Fruit fly (Drosophila melanogaster) whole organism, embryonic: ENCODE measurements around the gene CG1635.

Experiments
- BEAF-32 ChIP-seq: fragments of 200-800 bp; sonication (Bioruptor generic); optimal IDR thresholded peaks from 3 replicates; lab custom pipeline; 2017; ENCODE audit warnings: missing biosample characterization, missing genetic modification characterization, mild to moderate bottlenecking, moderate library complexity, missing genetic modification reagents
- CG10147 ChIP-seq: fragments of 200-800 bp; sonication (Bioruptor generic); optimal IDR thresholded peaks from 2 replicates; lab custom pipeline; 2019; ENCODE audit warnings: missing biosample characterization, mild to moderate bottlenecking, missing genetic modification characterization, moderate library complexity
- CG10366 ChIP-seq: fragments of 200-800 bp; sonication (Bioruptor generic); IDR thresholded peaks from 2 replicates; pipeline ENCODE4 v1.3.6; 2022; ENCODE audit warnings: missing biosample characterization, missing genetic modification characterization
- CG10431 ChIP-seq: fragments of 200-800 bp; sonication (Bioruptor generic); optimal IDR thresholded peaks from 3 replicates; lab custom pipeline; 2018; ENCODE audit warnings: missing biosample characterization, mild to moderate bottlenecking, missing genetic modification characterization
- CG11398 ChIP-seq: fragments of 200-800 bp; sonication (Bioruptor generic); optimal IDR thresholded peaks from 2 replicates; lab custom pipeline; 2016; ENCODE audit warnings: missing biosample characterization, missing genetic modification characterization
- CG15269 ChIP-seq: fragments of 200-800 bp; sonication (Bioruptor generic); optimal IDR thresholded peaks from 2 replicates; lab custom pipeline; 2018; ENCODE audit warnings: missing biosample characterization, mild to moderate bottlenecking, missing genetic modification characterization, moderate library complexity
- CG17385 ChIP-seq: fragments of 200-800 bp; sonication (Bioruptor generic); optimal IDR thresholded peaks from 3 replicates; lab custom pipeline; 2018; ENCODE audit warnings: missing biosample characterization, mild to moderate bottlenecking, missing genetic modification characterization
- CG18476 ChIP-seq: fragments of 200-800 bp; sonication (Bioruptor generic); optimal IDR thresholded peaks from 2 replicates; lab custom pipeline; 2016; ENCODE audit warnings: missing biosample characterization, mild to moderate bottlenecking, missing genetic modification characterization
- CG2202 ChIP-seq: fragments of 200-800 bp; sonication (Bioruptor generic); optimal IDR thresholded peaks from 2 replicates; lab custom pipeline; 2018; ENCODE audit warnings: missing biosample characterization, mild to moderate bottlenecking, missing genetic modification characterization
- CG31441 ChIP-seq: fragments of 200-800 bp; sonication (Bioruptor generic); IDR thresholded peaks from 2 replicates; pipeline ENCODE4 v1.3.6; 2022; ENCODE audit warnings: missing biosample characterization, missing genetic modification characterization
- CG3726 ChIP-seq: fragments of 200-800 bp; sonication (Bioruptor generic); IDR thresholded peaks from 3 replicates; pipeline ENCODE4, ENCODE4 v1.3.6; 2022; ENCODE audit warnings: missing biosample characterization, missing genetic modification characterization
- CG4730 ChIP-seq: fragments of 200-800 bp; sonication (Bioruptor generic); IDR thresholded peaks from 2 replicates; pipeline ENCODE4 v1.3.6; 2022; ENCODE audit warnings: missing biosample characterization, missing genetic modification characterization
- CG5180 ChIP-seq: fragments of 200-800 bp; sonication (Bioruptor generic); optimal IDR thresholded peaks from 3 replicates; lab custom pipeline; 2017; ENCODE audit warnings: missing biosample characterization, missing genetic modification characterization, mild to moderate bottlenecking, moderate library complexity, missing genetic modification reagents
- CG5953 ChIP-seq: fragments of 200-800 bp; sonication (Bioruptor generic); IDR thresholded peaks from 2 replicates; pipeline ENCODE4 v1.3.6; 2022; ENCODE audit warnings: missing biosample characterization, missing genetic modification characterization
- CG7745 ChIP-seq: fragments of 200-800 bp; sonication (Bioruptor generic); optimal IDR thresholded peaks from 2 replicates; lab custom pipeline; 2018; ENCODE audit warnings: missing biosample characterization, mild to moderate bottlenecking, missing genetic modification characterization, moderate library complexity
- CG7786 ChIP-seq: fragments of 200-800 bp; sonication (Bioruptor generic); optimal IDR thresholded peaks from 2 replicates; lab custom pipeline; 2016; ENCODE audit warnings: missing biosample characterization, missing genetic modification characterization
- CG9876 ChIP-seq: fragments of 200-800 bp; sonication (Bioruptor generic); optimal IDR thresholded peaks from 2 replicates; lab custom pipeline; 2016; ENCODE audit warnings: missing biosample characterization, missing genetic modification characterization
- CTCF ChIP-seq: fragments of 200-800 bp; sonication (Bioruptor generic); optimal IDR thresholded peaks from 2 replicates; lab custom pipeline; 2017; ENCODE audit warnings: missing biosample characterization, mild to moderate bottlenecking, missing genetic modification characterization, moderate library complexity
- D19A ChIP-seq: fragments of 200-800 bp; optimal IDR thresholded peaks from 3 replicates; lab custom pipeline; 2019; ENCODE audit warnings: missing biosample characterization, mild to moderate bottlenecking, missing genetic modification characterization, moderate library complexity
- Deaf1 ChIP-seq: fragments of 200-800 bp; optimal IDR thresholded peaks from 3 replicates; lab custom pipeline; 2019; ENCODE audit warnings: missing biosample characterization, mild to moderate bottlenecking, missing genetic modification characterization, moderate library complexity
- Dip2 ChIP-seq: fragments of 200-800 bp; sonication (Bioruptor generic); IDR thresholded peaks from 2 replicates; pipeline ENCODE4 v1.3.6; 2022; ENCODE audit warnings: missing biosample characterization, missing genetic modification characterization
- Dip3 ChIP-seq: fragments of 200-800 bp; sonication (Bioruptor generic); optimal IDR thresholded peaks from 3 replicates; lab custom pipeline; 2016; ENCODE audit warnings: missing biosample characterization, missing genetic modification characterization
- Doc2 ChIP-seq: fragments of 200-800 bp; sonication (Bioruptor generic); IDR thresholded peaks from 2 replicates; pipeline ENCODE4 v1.3.6; 2022; ENCODE audit warnings: missing biosample characterization, missing genetic modification characterization
- Drgx ChIP-seq: fragments of 200-800 bp; sonication (Bioruptor generic); IDR thresholded peaks from 2 replicates; pipeline ENCODE4 v1.3.6; 2022; ENCODE audit warnings: missing biosample characterization, missing genetic modification characterization
- Eip74EF ChIP-seq, 2 experiments: fragments of 200-800 bp in 1 of 2; fragments of >200 bp in 1 of 2; sonication (Bioruptor generic) in 1 of 2; optimal IDR thresholded peaks; 2 replicates each; lab custom pipeline; 2017 to 2019; ENCODE audit warnings: missing biosample characterization in 2 of 2, missing genetic modification characterization in 2 of 2, mild to moderate bottlenecking in 1 of 2, moderate library complexity in 1 of 2
- Ets97D ChIP-seq: fragments of 200-800 bp; sonication (Bioruptor generic); optimal IDR thresholded peaks from 3 replicates; lab custom pipeline; 2016; ENCODE audit warnings: missing biosample characterization, missing genetic modification characterization
- Fer3 ChIP-seq: fragments of 200-800 bp; sonication (Bioruptor generic); optimal IDR thresholded peaks from 2 replicates; lab custom pipeline; 2018; ENCODE audit warnings: missing biosample characterization, mild to moderate bottlenecking, missing genetic modification characterization, moderate library complexity
- HLH3B ChIP-seq: fragments of 200-800 bp; sonication (Bioruptor generic); IDR thresholded peaks from 2 replicates; pipeline ENCODE4 v1.3.6; 2022; ENCODE audit warnings: missing biosample characterization, missing genetic modification characterization
- Hr39 ChIP-seq: fragments of >200 bp; optimal IDR thresholded peaks from 2 replicates; lab custom pipeline; 2017
- Mad ChIP-seq: fragments of 200-800 bp; sonication (Bioruptor generic); optimal IDR thresholded peaks from 2 replicates; lab custom pipeline; 2016; ENCODE audit warnings: missing biosample characterization, missing genetic modification characterization
- NC2β ChIP-seq: fragments of 200-800 bp; sonication (Bioruptor generic); optimal IDR thresholded peaks from 2 replicates; lab custom pipeline; 2016; ENCODE audit warnings: missing biosample characterization, missing genetic modification characterization
- Nf-YC ChIP-seq: fragments of 200-800 bp; optimal IDR thresholded peaks from 3 replicates; lab custom pipeline; 2019; ENCODE audit warnings: missing biosample characterization, mild to moderate bottlenecking, missing genetic modification characterization, moderate library complexity
- abd-A ChIP-seq: fragments of 200-800 bp; sonication (Bioruptor generic); optimal IDR thresholded peaks from 3 replicates; lab custom pipeline; 2019; ENCODE audit warnings: missing biosample characterization, mild to moderate bottlenecking, missing genetic modification characterization, moderate library complexity
- ap ChIP-seq: fragments of 200-800 bp; sonication (Bioruptor generic); IDR thresholded peaks from 2 replicates; pipeline ENCODE4 v1.3.6; 2022; ENCODE audit warnings: missing biosample characterization, missing genetic modification characterization
- ara ChIP-seq: fragments of 200-800 bp; sonication (Bioruptor generic); IDR thresholded peaks from 2 replicates; pipeline ENCODE4 v1.3.6; 2022; ENCODE audit warnings: missing biosample characterization, missing genetic modification characterization
- btn ChIP-seq: fragments of 200-800 bp; sonication (Bioruptor generic); optimal IDR thresholded peaks from 2 replicates; lab custom pipeline; 2016; ENCODE audit warnings: missing biosample characterization, missing genetic modification characterization
- dimm ChIP-seq: fragments of 200-800 bp; sonication (Bioruptor generic); IDR thresholded peaks from 2 replicates; pipeline ENCODE4 v1.3.6; 2022; ENCODE audit warnings: missing biosample characterization, missing genetic modification characterization
- dmrt11E ChIP-seq: fragments of 200-800 bp; sonication (Bioruptor generic); optimal IDR thresholded peaks from 3 replicates; lab custom pipeline; 2018; ENCODE audit warnings: missing biosample characterization, mild to moderate bottlenecking, missing genetic modification characterization, moderate library complexity
- dmrt99B ChIP-seq: fragments of 200-800 bp; sonication (Bioruptor generic); optimal IDR thresholded peaks from 2 replicates; lab custom pipeline; 2018; ENCODE audit warnings: missing biosample characterization, mild to moderate bottlenecking, missing genetic modification characterization, moderate library complexity
- grau ChIP-seq: fragments of 200-800 bp; optimal IDR thresholded peaks from 3 replicates; lab custom pipeline; 2019; ENCODE audit warnings: missing biosample characterization, mild to moderate bottlenecking, missing genetic modification characterization, moderate library complexity
- gt ChIP-seq: fragments of 200-800 bp; sonication (Bioruptor generic); IDR thresholded peaks from 2 replicates; pipeline ENCODE4 v1.3.6; 2022; ENCODE audit warnings: missing biosample characterization, missing genetic modification characterization
- ham ChIP-seq: fragments of 200-800 bp; sonication (Bioruptor generic); IDR thresholded peaks from 2 replicates; pipeline ENCODE4 v1.3.6; 2022; ENCODE audit warnings: missing biosample characterization, missing genetic modification characterization
- her ChIP-seq: fragments of 200-800 bp; sonication (Bioruptor generic); optimal IDR thresholded peaks from 2 replicates; lab custom pipeline; 2016; ENCODE audit warnings: missing biosample characterization, missing genetic modification characterization
- lilli ChIP-seq: fragments of 200-800 bp; sonication (Bioruptor generic); optimal IDR thresholded peaks from 3 replicates; lab custom pipeline; 2016; ENCODE audit warnings: missing biosample characterization, missing genetic modification characterization
- lmd ChIP-seq: fragments of 200-800 bp; sonication (Bioruptor generic); IDR thresholded peaks from 2 replicates; pipeline ENCODE4 v1.3.6; 2022; ENCODE audit warnings: missing biosample characterization, missing genetic modification characterization
- mirr ChIP-seq: fragments of 200-800 bp; sonication (Bioruptor generic); optimal IDR thresholded peaks from 3 replicates; lab custom pipeline; 2018; ENCODE audit warnings: missing biosample characterization, mild to moderate bottlenecking, missing genetic modification characterization
- nau ChIP-seq: fragments of 200-800 bp; sonication (Bioruptor generic); optimal IDR thresholded peaks from 3 replicates; lab custom pipeline; 2017; ENCODE audit warnings: missing biosample characterization, mild to moderate bottlenecking, missing genetic modification characterization, missing genetic modification reagents
- nmo ChIP-seq: fragments of 200-800 bp; sonication (Bioruptor generic); optimal IDR thresholded peaks from 2 replicates; lab custom pipeline; 2018; ENCODE audit warnings: missing biosample characterization, mild to moderate bottlenecking, missing genetic modification characterization, moderate library complexity
- nom ChIP-seq: fragments of 200-800 bp; sonication (Bioruptor generic); optimal IDR thresholded peaks from 2 replicates; lab custom pipeline; 2017; ENCODE audit warnings: missing biosample characterization, missing genetic modification characterization, mild to moderate bottlenecking, moderate library complexity, missing genetic modification reagents
- repo ChIP-seq: fragments of 200-800 bp; sonication (Bioruptor generic); optimal IDR thresholded peaks from 2 replicates; lab custom pipeline; 2016; ENCODE audit warnings: missing biosample characterization, missing genetic modification characterization
- twi ChIP-seq: fragments of 200-800 bp; optimal IDR thresholded peaks from 2 replicates; lab custom pipeline; 2019; ENCODE audit warnings: missing biosample characterization, mild to moderate bottlenecking, missing genetic modification characterization, moderate library complexity

Gene CG1635

dm6 chr3R:31592256-31592879 is 3.9 kb downstream of the CG1635 start, which contains the start of gene CG1774 (continued):
- TF ChIP-seq nmo (GFP tag; lab: Kevin White, UChicago): peak; percentile 73
- peak; percentile 89 for TF ChIP-seq Dip3
- peak; percentile 39 for TF ChIP-seq mirr (GFP tag; lab: Kevin White, UChicago)
- TF ChIP-seq CTCF (GFP tag; lab: Kevin White, UChicago): no peak
- no peak for TF ChIP-seq CG3726 (GFP tag; lab: Robert Waterston, UW)
- no peak for TF ChIP-seq Hr39 (lab: Kevin White, UChicago)
- no peak for TF ChIP-seq Dip2
- peak; percentile 69 for TF ChIP-seq Drgx (GFP tag; lab: Robert Waterston, UW)
- TF ChIP-seq CG7745 (tag; lab: Kevin White, UChicago): no peak
- TF ChIP-seq repo (GFP tag; lab: Kevin White, UChicago): peak; percentile 55
- peak; percentile 21; the same call in 1 of the 2 replicates for TF ChIP-seq ara (GFP tag; lab: Robert Waterston, UW)
- peak; percentile 87 for TF ChIP-seq CG7786
- peak; percentile 74 for TF ChIP-seq CG17385 (GFP tag; lab: Kevin White, UChicago)
- peak; percentile 37 for TF ChIP-seq Nf-YC (tag; lab: Kevin White, UChicago)
- peak; percentile 55 for TF ChIP-seq CG10147
- TF ChIP-seq CG15269 (tag; lab: Kevin White, UChicago): peak; percentile 83
- TF ChIP-seq lilli (GFP tag; lab: Kevin White, UChicago): peak; percentile 90
- TF ChIP-seq Mad (GFP tag; lab: Kevin White, UChicago): peak; percentile 45
- no peak for TF ChIP-seq nom
- TF ChIP-seq ham: 0 out of 2 replicates have a peak, but pooled peaks have one; percentile 48
- peak; percentile 46; the same call in 1 of the 2 replicates for TF ChIP-seq CG4730
- no peak for TF ChIP-seq BEAF-32 (GFP tag; lab: Kevin White, UChicago)
- peak; percentile 54 for TF ChIP-seq D19A
- TF ChIP-seq NC2β (GFP tag; lab: Kevin White, UChicago): peak; percentile 52
- TF ChIP-seq CG9876: peak; percentile 71
- TF ChIP-seq HLH3B: peak; percentile 72
- TF ChIP-seq Deaf1 (tag; lab: Kevin White, UChicago): peak; percentile 55
- peak; percentile 69 for TF ChIP-seq CG18476
- peak; percentile 88 for TF ChIP-seq Fer3 (tag; lab: Kevin White, UChicago)
- peak; percentile 46; the same call in 1 of the 2 replicates for TF ChIP-seq dimm (GFP tag; lab: Robert Waterston, UW)
- peak; percentile 34 for TF ChIP-seq CG11398 (GFP tag; lab: Kevin White, UChicago)
- peak; percentile 26 for TF ChIP-seq Ets97D (GFP tag; lab: Kevin White, UChicago)
- no peak for TF ChIP-seq Doc2 (GFP tag; lab: Robert Waterston, UW)
- peak; percentile 64 for TF ChIP-seq nau (GFP tag; lab: Kevin White, UChicago)
- TF ChIP-seq her: peak; percentile 83
- TF ChIP-seq abd-A: no peak
- TF ChIP-seq dmrt99B: peak; percentile 72
- peak; percentile 64 for TF ChIP-seq CG5953 (GFP tag; lab: Robert Waterston, UW)
- no peak for TF ChIP-seq CG2202 (tag; lab: Kevin White, UChicago)
- TF ChIP-seq gt (GFP tag; lab: Robert Waterston, UW): no peak
- peak; percentile 81 for TF ChIP-seq lmd
- TF ChIP-seq CG5180: peak; percentile 16
- no peak for TF ChIP-seq twi (tag; lab: Kevin White, UChicago)
- TF ChIP-seq CG10431 (GFP tag; lab: Kevin White, UChicago): no peak
- TF ChIP-seq CG31441 (GFP tag; lab: Robert Waterston, UW): peak; percentile 64
- peak; percentile 43 for TF ChIP-seq dmrt11E (tag; lab: Kevin White, UChicago)
- peak; percentile 36 for TF ChIP-seq btn
- peak in 1 of 2 experiments; percentile 37 for TF ChIP-seq Eip74EF (GFP tag; optimal IDR thresholded peaks at IDR 0.05; lab: Kevin White, UChicago)
- TF ChIP-seq ap (GFP tag; lab: Robert Waterston, UW): peak; percentile 57
- TF ChIP-seq grau (tag; lab: Kevin White, UChicago): peak; percentile 85
- TF ChIP-seq CG10366 (GFP tag; lab: Robert Waterston, UW): peak; percentile 66
